Fruit fly (Drosophila melanogaster) whole organism, embryonic: ENCODE data around the gene unk.
A peak's percentile ranks its signal among the peaks of the same experiment; 100 is the strongest.

Experiments
- Bteb2 ChIP-seq: fragments of 200-800 bp; sonication (Bioruptor generic); optimal IDR thresholded peaks from 2 replicates; lab custom pipeline; 2016; ENCODE audit warnings: missing biosample characterization, missing genetic modification characterization
- C15 ChIP-seq: fragments of 200-800 bp; sonication (Bioruptor generic); IDR thresholded peaks from 3 replicates; pipeline ENCODE4 v1.3.6; 2022; ENCODE audit warnings: missing biosample characterization, missing genetic modification characterization
- CG12769 ChIP-seq: fragments of 200-800 bp; sonication (Bioruptor generic); optimal IDR thresholded peaks from 2 replicates; lab custom pipeline; 2019; ENCODE audit warnings: missing biosample characterization, mild to moderate bottlenecking, missing genetic modification characterization, moderate library complexity
- CG13424 ChIP-seq: fragments of 200-800 bp; sonication (Bioruptor generic); optimal IDR thresholded peaks from 2 replicates; lab custom pipeline; 2019; ENCODE audit warnings: missing biosample characterization, mild to moderate bottlenecking, missing genetic modification characterization, moderate library complexity
- CG14965 ChIP-seq: fragments of 200-800 bp; sonication (Bioruptor generic); optimal IDR thresholded peaks from 2 replicates; lab custom pipeline; 2016; ENCODE audit warnings: missing biosample characterization, missing genetic modification characterization, borderline replicate concordance
- CG15073 ChIP-seq: fragments of 200-800 bp; sonication (Bioruptor generic); optimal IDR thresholded peaks from 2 replicates; lab custom pipeline; 2016; ENCODE audit warnings: missing biosample characterization, missing genetic modification characterization
- CG15696 ChIP-seq: fragments of 200-800 bp; sonication (Bioruptor generic); optimal IDR thresholded peaks from 2 replicates; lab custom pipeline; 2019; ENCODE audit warnings: missing biosample characterization, mild to moderate bottlenecking, missing genetic modification characterization, moderate library complexity
- CG1603 ChIP-seq: fragments of 200-800 bp; sonication (Bioruptor generic); optimal IDR thresholded peaks from 2 replicates; lab custom pipeline; 2019; ENCODE audit warnings: missing biosample characterization, mild to moderate bottlenecking, missing genetic modification characterization, moderate library complexity
- CG17186 ChIP-seq: fragments of 200-800 bp; sonication (Bioruptor generic); optimal IDR thresholded peaks from 3 replicates; lab custom pipeline; 2017; ENCODE audit warnings: missing biosample characterization, missing genetic modification reagents, missing genetic modification characterization
- CG17568 ChIP-seq: fragments of 200-800 bp; sonication (Bioruptor generic); optimal IDR thresholded peaks from 2 replicates; lab custom pipeline; 2018; ENCODE audit warnings: missing biosample characterization, mild to moderate bottlenecking, missing genetic modification characterization, moderate library complexity
- CG18619 ChIP-seq: fragments of 200-800 bp; sonication (Bioruptor generic); optimal IDR thresholded peaks from 3 replicates; lab custom pipeline; 2017; ENCODE audit warnings: missing biosample characterization, mild to moderate bottlenecking, missing genetic modification characterization
- CG2120 ChIP-seq: fragments of 200-800 bp; sonication (Bioruptor generic); optimal IDR thresholded peaks from 3 replicates; lab custom pipeline; 2016; ENCODE audit warnings: missing biosample characterization, missing genetic modification characterization
- CG30431 ChIP-seq: fragments of 200-800 bp; sonication (Bioruptor generic); optimal IDR thresholded peaks from 2 replicates; lab custom pipeline; 2017; ENCODE audit warnings: missing biosample characterization, missing genetic modification characterization
- CG3065 ChIP-seq: fragments of 200-800 bp; sonication (Bioruptor generic); optimal IDR thresholded peaks from 2 replicates; lab custom pipeline; 2016; ENCODE audit warnings: missing biosample characterization, missing genetic modification characterization
- CG31388 ChIP-seq: fragments of 200-800 bp; sonication (Bioruptor generic); optimal IDR thresholded peaks from 2 replicates; lab custom pipeline; 2016; ENCODE audit warnings: missing biosample characterization, missing genetic modification characterization
- CG3163 ChIP-seq: fragments of 200-800 bp; sonication (Bioruptor generic); optimal IDR thresholded peaks from 3 replicates; lab custom pipeline; 2016; ENCODE audit warnings: missing biosample characterization, missing genetic modification characterization
- CG3726 ChIP-seq: fragments of 200-800 bp; sonication (Bioruptor generic); IDR thresholded peaks from 3 replicates; pipeline ENCODE4, ENCODE4 v1.3.6; 2022; ENCODE audit warnings: missing biosample characterization, missing genetic modification characterization
- CG3995 ChIP-seq: fragments of 200-800 bp; sonication (Bioruptor generic); optimal IDR thresholded peaks from 3 replicates; lab custom pipeline; 2016; ENCODE audit warnings: missing biosample characterization, missing genetic modification characterization
- CG6272 ChIP-seq: fragments of 200-800 bp; sonication (Bioruptor generic); IDR thresholded peaks from 2 replicates; pipeline ENCODE4 v1.3.6; 2022; ENCODE audit warnings: missing biosample characterization, missing genetic modification characterization
- CG7786 ChIP-seq: fragments of 200-800 bp; sonication (Bioruptor generic); optimal IDR thresholded peaks from 2 replicates; lab custom pipeline; 2016; ENCODE audit warnings: missing biosample characterization, missing genetic modification characterization
- CG8388 ChIP-seq: fragments of 200-800 bp; sonication (Bioruptor generic); optimal IDR thresholded peaks from 2 replicates; lab custom pipeline; 2019; ENCODE audit warnings: missing biosample characterization, mild to moderate bottlenecking, missing genetic modification characterization, moderate library complexity
- CoRest ChIP-seq: fragments of 200-800 bp; sonication (Bioruptor generic); optimal IDR thresholded peaks from 3 replicates; lab custom pipeline; 2018; ENCODE audit warnings: missing biosample characterization, mild to moderate bottlenecking, missing genetic modification characterization, moderate library complexity
- HLH3B ChIP-seq: fragments of 200-800 bp; sonication (Bioruptor generic); IDR thresholded peaks from 2 replicates; pipeline ENCODE4 v1.3.6; 2022; ENCODE audit warnings: missing biosample characterization, missing genetic modification characterization
- HmgD ChIP-seq: fragments of 200-800 bp; sonication (Bioruptor generic); optimal IDR thresholded peaks from 3 replicates; lab custom pipeline; 2016; ENCODE audit warnings: missing biosample characterization, missing genetic modification characterization
- Mad ChIP-seq: fragments of 200-800 bp; sonication (Bioruptor generic); optimal IDR thresholded peaks from 2 replicates; lab custom pipeline; 2016; ENCODE audit warnings: missing biosample characterization, missing genetic modification characterization
- NFAT ChIP-seq: fragments of 200-800 bp; sonication (Bioruptor generic); IDR thresholded peaks from 2 replicates; pipeline ENCODE4 v1.3.6; 2022; ENCODE audit warnings: missing biosample characterization, missing genetic modification characterization
- NK7.1 ChIP-seq: fragments of 200-800 bp; sonication (Bioruptor generic); optimal IDR thresholded peaks from 3 replicates; lab custom pipeline; 2016; ENCODE audit warnings: missing biosample characterization, missing genetic modification characterization
- Side ChIP-seq: fragments of 200-800 bp; sonication (Bioruptor generic); optimal IDR thresholded peaks from 2 replicates; lab custom pipeline; 2016; ENCODE audit warnings: missing biosample characterization, missing genetic modification characterization
- Six4 ChIP-seq: fragments of 200-800 bp; sonication (Bioruptor generic); optimal IDR thresholded peaks from 2 replicates; lab custom pipeline; 2016; ENCODE audit warnings: missing biosample characterization, missing genetic modification characterization
- Sox100B ChIP-seq: fragments of 200-800 bp; sonication (Bioruptor generic); optimal IDR thresholded peaks from 3 replicates; lab custom pipeline; 2018; ENCODE audit warnings: missing biosample characterization, mild to moderate bottlenecking, missing genetic modification characterization
- Sry-β ChIP-seq: fragments of 200-800 bp; sonication (Bioruptor generic); optimal IDR thresholded peaks from 2 replicates; lab custom pipeline; 2018; ENCODE audit warnings: missing biosample characterization, mild to moderate bottlenecking, missing genetic modification characterization, moderate library complexity
- Taf1 ChIP-seq: fragments of 200-800 bp; sonication (Bioruptor generic); IDR thresholded peaks from 2 replicates; pipeline ENCODE4 v1.3.6; 2022; ENCODE audit warnings: missing biosample characterization, missing genetic modification characterization
- ato ChIP-seq: fragments of 200-800 bp; sonication (Bioruptor generic); IDR thresholded peaks from 2 replicates; pipeline ENCODE4 v1.3.6; 2022; ENCODE audit warnings: missing biosample characterization, missing genetic modification characterization; ENCODE audit not compliant: partially characterized antibody
- corto ChIP-seq: fragments of 200-800 bp; sonication (Bioruptor generic); optimal IDR thresholded peaks from 2 replicates; lab custom pipeline; 2016; ENCODE audit warnings: missing biosample characterization, mild to moderate bottlenecking, missing genetic modification characterization, moderate library complexity
- dysf ChIP-seq: fragments of 200-800 bp; sonication (Bioruptor generic); IDR thresholded peaks from 3 replicates; pipeline ENCODE4 v1.3.6; 2022; ENCODE audit warnings: missing biosample characterization, missing genetic modification characterization
- emc ChIP-seq: fragments of 200-800 bp; sonication (Bioruptor generic); optimal IDR thresholded peaks from 2 replicates; lab custom pipeline; 2016; ENCODE audit warnings: missing biosample characterization, missing genetic modification characterization
- esg ChIP-seq: fragments of 200-800 bp; sonication (Bioruptor generic); conservative IDR thresholded peaks from 2 replicates; pipeline ENCODE4 v1.3.6; 2022; ENCODE audit warnings: missing biosample characterization, missing genetic modification characterization
- gcm ChIP-seq: fragments of 200-800 bp; sonication (Bioruptor generic); optimal IDR thresholded peaks from 2 replicates; lab custom pipeline; 2019; ENCODE audit warnings: missing biosample characterization, mild to moderate bottlenecking, missing genetic modification characterization, moderate library complexity
- gfzf ChIP-seq: fragments of 200-800 bp; sonication (Bioruptor generic); optimal IDR thresholded peaks from 2 replicates; lab custom pipeline; 2016; ENCODE audit warnings: missing biosample characterization, mild to moderate bottlenecking, missing genetic modification characterization, moderate library complexity
- grn ChIP-seq: fragments of 200-800 bp; sonication (Bioruptor generic); optimal IDR thresholded peaks from 3 replicates; lab custom pipeline; 2017; ENCODE audit warnings: missing biosample characterization, missing genetic modification characterization
- her ChIP-seq: fragments of 200-800 bp; sonication (Bioruptor generic); optimal IDR thresholded peaks from 2 replicates; lab custom pipeline; 2016; ENCODE audit warnings: missing biosample characterization, missing genetic modification characterization
- otp ChIP-seq: fragments of 200-800 bp; sonication (Bioruptor generic); IDR thresholded peaks from 3 replicates; pipeline ENCODE4, ENCODE4 v1.3.6; 2022; ENCODE audit warnings: missing biosample characterization, missing genetic modification characterization
- p53 ChIP-seq: fragments of 200-800 bp; sonication (Bioruptor generic); optimal IDR thresholded peaks from 2 replicates; lab custom pipeline; 2016; ENCODE audit warnings: missing biosample characterization, missing genetic modification characterization
- pb ChIP-seq: fragments of 200-800 bp; sonication (Bioruptor generic); optimal IDR thresholded peaks from 3 replicates; lab custom pipeline; 2016; ENCODE audit warnings: missing biosample characterization, missing genetic modification characterization
- pum ChIP-seq: fragments of 200-800 bp; sonication (Bioruptor generic); optimal IDR thresholded peaks from 2 replicates; lab custom pipeline; 2016; ENCODE audit warnings: missing biosample characterization, missing genetic modification characterization
- seq ChIP-seq: fragments of 200-800 bp; sonication (Bioruptor generic); IDR thresholded peaks from 2 replicates; pipeline ENCODE4 v1.3.6; 2022; ENCODE audit warnings: missing biosample characterization, missing genetic modification characterization
- sr ChIP-seq: fragments of 200-800 bp; sonication (Bioruptor generic); IDR thresholded peaks from 3 replicates; pipeline ENCODE4 v1.3.6; 2022; ENCODE audit warnings: missing biosample characterization, missing genetic modification characterization
- tio ChIP-seq: fragments of 200-800 bp; sonication (Bioruptor generic); optimal IDR thresholded peaks from 2 replicates; lab custom pipeline; 2017; ENCODE audit warnings: missing biosample characterization, missing genetic modification characterization, inconsistent platforms
- trh ChIP-seq: fragments of 200-800 bp; sonication (Bioruptor generic); optimal IDR thresholded peaks from 2 replicates; lab custom pipeline; 2016; ENCODE audit warnings: missing biosample characterization, missing genetic modification characterization
- tx ChIP-seq: fragments of 200-800 bp; sonication (Bioruptor generic); optimal IDR thresholded peaks from 2 replicates; lab custom pipeline; 2016; ENCODE audit warnings: missing biosample characterization, missing genetic modification characterization
- vnd ChIP-seq: fragments of 200-800 bp; sonication (Bioruptor generic); IDR thresholded peaks from 3 replicates; pipeline ENCODE4 v1.3.6; 2022; ENCODE audit warnings: missing biosample characterization, missing genetic modification characterization; ENCODE audit not compliant: partially characterized antibody

unk gene

DNA sequence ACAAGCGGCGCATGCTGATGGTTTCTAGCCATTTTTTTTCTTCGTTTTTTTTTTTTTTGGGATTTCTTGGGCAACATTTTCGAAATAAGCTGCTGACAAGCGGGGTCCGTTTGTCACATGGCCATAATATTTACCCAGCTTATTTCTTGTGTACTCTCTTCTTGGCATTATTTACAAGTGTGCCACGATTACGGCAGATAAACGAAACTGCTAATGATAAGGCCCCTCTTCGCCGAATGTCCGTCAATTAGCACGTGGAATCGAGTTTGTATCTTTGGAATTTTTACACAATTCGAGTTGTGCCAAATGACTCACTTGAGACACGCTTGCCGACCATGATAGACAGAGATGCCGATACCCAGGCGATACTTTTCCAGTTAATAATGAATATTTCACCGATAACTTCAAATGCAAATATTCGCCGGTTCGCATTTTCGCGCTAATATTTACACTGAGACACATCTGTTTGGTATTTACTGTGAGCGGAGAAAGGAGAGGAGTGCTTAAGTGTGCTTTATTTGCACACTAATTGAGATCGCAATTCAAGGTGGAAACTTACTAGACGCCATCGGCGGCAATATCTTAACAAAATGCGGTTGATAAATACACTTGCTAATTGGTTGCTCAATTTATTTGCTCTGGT, 18.9 kb upstream of the unk start (continued):
- peak; percentile 33 for TF ChIP-seq CG13424 (tag; lab: Kevin White, UChicago)
- TF ChIP-seq CG6272 (GFP tag; lab: Robert Waterston, UW): no peak
- 0 out of 3 replicates have a peak, but pooled peaks have one; percentile 17 for TF ChIP-seq dysf (GFP tag; lab: Robert Waterston, UW)
- TF ChIP-seq CoRest (tag; lab: Kevin White, UChicago): no peak
- TF ChIP-seq corto: no peak
- TF ChIP-seq CG17568 (GFP tag; lab: Kevin White, UChicago): peak; percentile 44
- TF ChIP-seq CG3065 (GFP tag; lab: Kevin White, UChicago): no peak
- peak; percentile 24 for TF ChIP-seq Side (GFP tag; lab: Kevin White, UChicago)
- peak; percentile 20 for TF ChIP-seq HmgD (GFP tag; lab: Kevin White, UChicago)
- peak; percentile 1 for TF ChIP-seq CG3995 (GFP tag; lab: Kevin White, UChicago)
- TF ChIP-seq Mad (GFP tag; lab: Kevin White, UChicago): no peak
- no peak for TF ChIP-seq gcm
- no peak for TF ChIP-seq Sry-β (GFP tag; lab: Kevin White, UChicago)
- TF ChIP-seq Six4 (GFP tag; lab: Kevin White, UChicago): no peak
- peak; percentile 26 for TF ChIP-seq grn (GFP tag; lab: Kevin White, UChicago)
- peak; percentile 11 for TF ChIP-seq Sox100B (GFP tag; lab: Kevin White, UChicago)
- TF ChIP-seq NFAT (GFP tag; lab: Robert Waterston, UW): no peak
- TF ChIP-seq CG15073 (GFP tag; lab: Kevin White, UChicago): no peak
- no peak for TF ChIP-seq pum (GFP tag; lab: Kevin White, UChicago)
- TF ChIP-seq emc: no peak
- peak; percentile 44; the same call in 1 of the 2 replicates for TF ChIP-seq HLH3B (GFP tag; lab: Robert Waterston, UW)
- TF ChIP-seq her (GFP tag; lab: Kevin White, UChicago): peak; percentile 34
- no peak; the same call in 1 of the 2 replicates for TF ChIP-seq Taf1 (GFP tag; lab: Robert Waterston, UW)
- TF ChIP-seq CG12769 (tag; lab: Kevin White, UChicago): peak; percentile 75
- TF ChIP-seq seq (GFP tag; lab: Robert Waterston, UW): peak; percentile 55; the same call in 1 of the 2 replicates
- TF ChIP-seq ato (GFP tag; lab: Robert Waterston, UW): no peak
- TF ChIP-seq CG18619: peak; percentile 27
- TF ChIP-seq CG8388: no peak
- no peak for TF ChIP-seq p53 (GFP tag; lab: Kevin White, UChicago)
- TF ChIP-seq vnd (GFP tag; lab: Robert Waterston, UW): peak; percentile 10; the same call in 1 of the 3 replicates
- no peak for TF ChIP-seq trh (GFP tag; lab: Kevin White, UChicago)
- TF ChIP-seq otp (GFP tag; lab: Robert Waterston, UW): peak; percentile 55; the same call in 2 of the 3 replicates
- no peak for TF ChIP-seq NK7.1 (GFP tag; lab: Kevin White, UChicago)
- no peak for TF ChIP-seq tx (GFP tag; lab: Kevin White, UChicago)
- TF ChIP-seq C15 (GFP tag; lab: Robert Waterston, UW): no peak
- TF ChIP-seq sr: no peak
- TF ChIP-seq gfzf (GFP tag; lab: Kevin White, UChicago): no peak
- TF ChIP-seq CG15696 (tag; lab: Kevin White, UChicago): peak; percentile 3
- TF ChIP-seq CG3163 (GFP tag; lab: Kevin White, UChicago): no peak
- peak; percentile 14 for TF ChIP-seq CG1603 (tag; lab: Kevin White, UChicago)
- TF ChIP-seq pb (GFP tag; lab: Kevin White, UChicago): no peak
- peak; percentile 28 for TF ChIP-seq tio (GFP tag; lab: Kevin White, UChicago)
- TF ChIP-seq CG17186 (GFP tag; lab: Kevin White, UChicago): no peak
- peak; percentile 41 for TF ChIP-seq CG14965 (GFP tag; lab: Kevin White, UChicago)
- no peak for TF ChIP-seq esg (GFP tag; lab: Robert Waterston, UW)
- TF ChIP-seq CG2120 (GFP tag; lab: Kevin White, UChicago): peak; percentile 72
- TF ChIP-seq CG7786 (GFP tag; lab: Kevin White, UChicago): peak; percentile 47
- no peak for TF ChIP-seq CG30431
- no peak for TF ChIP-seq CG31388
- no peak for TF ChIP-seq CG3726 (GFP tag; lab: Robert Waterston, UW)
- TF ChIP-seq Bteb2 (GFP tag; lab: Kevin White, UChicago): peak; percentile 12
